Fruit fly (Drosophila melanogaster) S2 (cell line): ENCODE data around the gene MtnA.

ENCODE experiments used
- CG8478 ChIP-seq: fragments of >200 bp; optimal IDR thresholded peaks from 2 replicates; lab custom pipeline; 2018
- CTCF ChIP-seq, 2 experiments: fragments of >200 bp; optimal IDR thresholded peaks; 2 replicates each; lab custom pipeline; 2018

DNA sequence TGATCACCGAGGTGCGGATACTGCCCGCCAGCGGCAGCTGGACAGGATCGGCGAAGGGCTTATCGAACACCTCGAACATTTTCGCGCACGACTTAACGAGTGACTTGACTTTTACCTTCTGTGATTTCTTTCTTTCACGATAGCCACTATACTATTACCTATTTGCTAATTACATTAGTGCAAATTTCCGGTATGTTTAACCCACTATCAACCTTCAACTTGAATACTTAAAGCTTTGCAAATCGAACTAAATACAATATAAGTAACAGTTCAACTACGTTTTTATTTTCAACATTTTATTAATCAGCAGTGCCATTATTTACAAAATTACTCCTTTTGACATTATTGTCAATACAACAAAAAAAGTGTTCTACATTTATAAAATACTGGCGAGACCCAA, 32.7 kb upstream of the MtnA start, which contains the start of gene CG16904:
- no peak for TF ChIP-seq CG8478 (lab: Kevin White, UChicago)
- TF ChIP-seq CTCF (optimal IDR thresholded peaks at IDR 0.05; lab: Kevin White, UChicago): no peak
